Worm (Caenorhabditis elegans) whole organism, mixed stage, embryonic: ENCODE measurements around the gene clec-51.

Experiments
- lin-13 ChIP-seq: fragments of 150-350 bp; optimal IDR thresholded peaks from 2 replicates; lab custom pipeline; 2014; ENCODE audit warnings: missing biosample characterization, missing genetic modification characterization
- lin-32 ChIP-seq: fragments of 200-800 bp; sonication (Bioruptor generic); optimal IDR thresholded peaks from 2 replicates; lab custom pipeline; 2018; ENCODE audit warnings: mild to moderate bottlenecking, missing genetic modification characterization, missing compliant biosample characterization
- mep-1 ChIP-seq: fragments of 150-350 bp; optimal IDR thresholded peaks from 2 replicates; lab custom pipeline; 2017; ENCODE audit warnings: missing biosample characterization, missing genetic modification reagents, missing genetic modification characterization, inconsistent platforms
- nhr-237 ChIP-seq: fragments of 150-350 bp; optimal IDR thresholded peaks from 2 replicates; lab custom pipeline; 2014; ENCODE audit warnings: missing biosample characterization, missing genetic modification characterization
- nhr-28 ChIP-seq: fragments of 150-350 bp; optimal IDR thresholded peaks from 2 replicates; lab custom pipeline; 2014; ENCODE audit warnings: missing biosample characterization, missing genetic modification characterization
- sem-2 ChIP-seq: fragments of 200-800 bp; sonication (Bioruptor generic); optimal IDR thresholded peaks from 2 replicates; lab custom pipeline; 2018; ENCODE audit warnings: mild to moderate bottlenecking, missing genetic modification characterization, missing compliant biosample characterization
- snpc-4 ChIP-seq: fragments of 150-350 bp; optimal IDR thresholded peaks from 2 replicates; lab custom pipeline; 2014; ENCODE audit warnings: missing biosample characterization, missing genetic modification characterization
- unc-39 ChIP-seq: fragments of 150-350 bp; optimal IDR thresholded peaks from 2 replicates; lab custom pipeline; 2014; ENCODE audit warnings: missing biosample characterization, missing genetic modification characterization
- unc-62 ChIP-seq: fragments of 150-350 bp; optimal IDR thresholded peaks from 2 replicates; lab custom pipeline; 2014; ENCODE audit warnings: missing biosample characterization, missing genetic modification reagents, missing genetic modification characterization
- ztf-11 ChIP-seq: fragments of 150-350 bp; optimal IDR thresholded peaks from 2 replicates; lab custom pipeline; 2014; ENCODE audit warnings: missing biosample characterization, missing genetic modification characterization

- TF ChIP-seq snpc-4 (no peak), nhr-237 (tag; lab: Kevin White, UChicago) (no peak), mep-1 (tag; lab: Kevin White, UChicago) (peak; percentile 77), ztf-11 (tag; lab: Kevin White, UChicago) (no peak), nhr-28 (tag; lab: Kevin White, UChicago) (no peak), unc-62 (GFP tag; lab: Kevin White, UChicago) (peak; percentile 38), unc-39 (tag; lab: Kevin White, UChicago) (no peak), lin-32 (GFP tag; lab: Kevin White, UChicago) (no peak), lin-13 (tag; lab: Kevin White, UChicago) (peak; percentile 18), sem-2 (GFP tag; lab: Kevin White, UChicago) (no peak)
Measured at ce11 chrIV:8136005-8136512, 27.5 kb downstream of the clec-51 start, which contains the start of the genes isp-1 and islo-1.
